Worm (Caenorhabditis elegans) whole organism, L1 larva: ENCODE results near the gene F26G1.5.

Source experiments
- ama-1 ChIP-seq: fragments of 150-350 bp; optimal IDR thresholded peaks from 2 replicates; lab custom pipeline; 2014
- blmp-1 ChIP-seq: fragments of 150-350 bp; optimal IDR thresholded peaks from 2 replicates; lab custom pipeline; 2014; ENCODE audit warnings: missing biosample characterization, missing genetic modification characterization
- fkh-4 ChIP-seq: sonication (generic microtip); optimal IDR thresholded peaks from 2 replicates; lab custom pipeline; 2016; ENCODE audit warnings: missing compliant biosample characterization, missing genetic modification characterization, borderline replicate concordance
- jun-1 ChIP-seq: fragments of 150-350 bp; optimal IDR thresholded peaks from 2 replicates; lab custom pipeline; 2014; ENCODE audit warnings: missing biosample characterization, missing genetic modification reagents, missing genetic modification characterization
- lin-13 ChIP-seq: fragments of 150-350 bp; optimal IDR thresholded peaks from 2 replicates; lab custom pipeline; 2014; ENCODE audit warnings: missing biosample characterization, missing genetic modification reagents, missing genetic modification characterization
- nhr-12 ChIP-seq: sonication (generic microtip); optimal IDR thresholded peaks from 2 replicates; lab custom pipeline; 2017; ENCODE audit warnings: missing biosample characterization, missing genetic modification characterization
- nhr-77 ChIP-seq: fragments of 150-350 bp; optimal IDR thresholded peaks from 2 replicates; lab custom pipeline; 2014; ENCODE audit warnings: missing biosample characterization, missing genetic modification characterization
- swsn-7 ChIP-seq: sonication (generic microtip); optimal IDR thresholded peaks from 2 replicates; lab custom pipeline; 2016; ENCODE audit warnings: missing genetic modification characterization, missing compliant biosample characterization
- unc-130 ChIP-seq: fragments of 150-350 bp; optimal IDR thresholded peaks from 2 replicates; lab custom pipeline; 2017; ENCODE audit warnings: missing biosample characterization, missing genetic modification characterization, inconsistent platforms
- unc-62 ChIP-seq: fragments of 150-350 bp; optimal IDR thresholded peaks from 2 replicates; lab custom pipeline; 2014; ENCODE audit warnings: missing biosample characterization, missing genetic modification reagents, missing genetic modification characterization
- zip-4 ChIP-seq: fragments of 200-800 bp; sonication (Bioruptor generic); optimal IDR thresholded peaks from 2 replicates; lab custom pipeline; 2018; ENCODE audit warnings: mild to moderate bottlenecking, missing genetic modification characterization, moderate library complexity, missing compliant biosample characterization

DNA sequence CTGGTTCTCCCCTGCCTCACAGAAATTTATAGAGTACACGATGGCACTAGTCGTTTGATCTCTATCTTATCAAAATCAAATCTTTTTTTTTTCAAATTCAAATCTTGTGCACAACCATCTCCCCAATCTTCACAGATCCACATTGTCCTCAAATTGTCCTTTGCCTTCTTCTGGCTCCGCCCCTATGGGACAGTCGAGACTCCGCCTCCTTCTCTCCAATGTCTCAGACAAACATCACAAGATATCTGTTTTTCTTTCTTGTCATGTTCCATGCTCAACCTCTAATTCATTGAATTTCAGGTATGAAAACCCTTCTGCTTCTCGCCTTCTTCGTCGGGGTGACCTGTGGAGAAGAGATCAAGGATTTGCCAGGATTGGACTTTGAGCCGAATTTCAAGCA, 33.8 kb downstream of the F26G1.5 start, which contains the start of gene ctsa-1.1:
- TF ChIP-seq nhr-12 (tag; lab: Kevin White, UChicago) = no peak
- TF ChIP-seq nhr-77 (tag; lab: Kevin White, UChicago) = no peak
- TF ChIP-seq unc-130 (tag; lab: Kevin White, UChicago) = no peak
- no peak for TF ChIP-seq fkh-4 (tag; lab: Kevin White, UChicago)
- no peak for TF ChIP-seq zip-4 (GFP tag; lab: Kevin White, UChicago)
- TF ChIP-seq unc-62 (GFP tag; lab: Kevin White, UChicago) = no peak
- no peak for TF ChIP-seq blmp-1 (tag; lab: Kevin White, UChicago)
- TF ChIP-seq lin-13 (GFP tag; lab: Kevin White, UChicago) = no peak
- no peak for TF ChIP-seq swsn-7 (tag; lab: Kevin White, UChicago)
- TF ChIP-seq jun-1 = no peak
- TF ChIP-seq ama-1 = no peak
